Fruit fly (Drosophila melanogaster): ENCODE data around the gene sls.

Gene sls

dm6 chr3L:2164805-2165204 is 49.4 kb upstream of the sls start (continued):
- TF ChIP-seq CG7928 (GFP tag; optimal IDR thresholded peaks at IDR 0.05) (no peak), CG12769 (tag; optimal IDR thresholded peaks at IDR 0.05) (no peak), CG16813 (GFP tag; IDR thresholded peaks at IDR 0.05; ENCODE audit: partially characterized antibody) (no peak), cg (GFP tag; optimal IDR thresholded peaks at IDR 0.05) (no peak), MBD-R2 (GFP tag; IDR thresholded peaks at IDR 0.05) (no peak), CG7372 (GFP tag; IDR thresholded peaks at IDR 0.05) (no peak), eyg (GFP tag; optimal IDR thresholded peaks at IDR 0.05) (no peak), CG10321 (GFP tag; IDR thresholded peaks at IDR 0.05) (no peak), vvl (GFP tag; IDR thresholded peaks at IDR 0.05) (peak; percentile 74), CG9817 (tag; optimal IDR thresholded peaks at IDR 0.05) (no peak), pzg (GFP tag; optimal IDR thresholded peaks at IDR 0.05) (no peak), Doc3 (GFP tag; IDR thresholded peaks at IDR 0.05; ENCODE audit: partially characterized antibody) (no peak), Elba2 (GFP tag; optimal IDR thresholded peaks at IDR 0.05) (no peak), nom (GFP tag; optimal IDR thresholded peaks at IDR 0.05) (no peak), E2f1 (GFP tag; IDR thresholded peaks at IDR 0.05) (peak; percentile 55; the same call in 1 of the 2 replicates), CG7745 (tag; optimal IDR thresholded peaks at IDR 0.05) (no peak), p53 (GFP tag; optimal IDR thresholded peaks at IDR 0.05) (no peak), abd-A (tag; optimal IDR thresholded peaks at IDR 0.05) (no peak), az2 (GFP tag; optimal IDR thresholded peaks at IDR 0.05) (no peak), usp (GFP tag; optimal IDR thresholded peaks at IDR 0.05) (no peak), CG12942 (GFP tag; optimal IDR thresholded peaks at IDR 0.05) (no peak), pita (GFP tag; optimal IDR thresholded peaks at IDR 0.05) (no peak), Taf1 (GFP tag; IDR thresholded peaks at IDR 0.05) (0 out of 2 replicates have a peak, but pooled peaks have one; percentile 12), lilli (GFP tag; optimal IDR thresholded peaks at IDR 0.05) (peak; percentile 9), CG18599 (GFP tag; optimal IDR thresholded peaks at IDR 0.05) (peak; percentile 28), CG12236 (GFP tag; optimal IDR thresholded peaks at IDR 0.05) (no peak), nerfin-1 (tag; optimal IDR thresholded peaks at IDR 0.05) (no peak), Lim3 (GFP tag; IDR thresholded peaks at IDR 0.05) (no peak), dmrt99B (tag; optimal IDR thresholded peaks at IDR 0.05) (peak; percentile 58), CG18476 (GFP tag; optimal IDR thresholded peaks at IDR 0.05) (no peak), CG17359 (tag; optimal IDR thresholded peaks at IDR 0.05) (peak; percentile 25), CG30431 (GFP tag; optimal IDR thresholded peaks at IDR 0.05) (no peak), CG11456 (GFP tag; IDR thresholded peaks at IDR 0.05) (0 out of 3 replicates have a peak, but pooled peaks have one; percentile 41), fd3F (GFP tag; optimal IDR thresholded peaks at IDR 0.05) (no peak), Drgx (GFP tag; IDR thresholded peaks at IDR 0.05) (0 out of 2 replicates have a peak, but pooled peaks have one; percentile 45), CG43689 (GFP tag; IDR thresholded peaks at IDR 0.05) (no peak), CG11504 (tag; optimal IDR thresholded peaks at IDR 0.05) (peak; percentile 48), gce (GFP tag; IDR thresholded peaks at IDR 0.05) (no peak), ci (GFP tag; IDR thresholded peaks at IDR 0.05) (peak; percentile 69; the same call in 1 of the 3 replicates), grau (tag; optimal IDR thresholded peaks at IDR 0.05) (peak; percentile 54), cato (GFP tag; optimal IDR thresholded peaks at IDR 0.05; ENCODE audit: borderline replicate concordance) (no peak), exex (tag; optimal IDR thresholded peaks at IDR 0.05) (no peak), Aef1 (GFP tag; IDR thresholded peaks at IDR 0.05) (no peak), wek (GFP tag; optimal IDR thresholded peaks at IDR 0.05) (no peak), Optix (GFP tag; IDR thresholded peaks at IDR 0.05) (peak; percentile 49; the same call in 1 of the 3 replicates), CG8765 (GFP tag; IDR thresholded peaks at IDR 0.05) (no peak), ara (GFP tag; IDR thresholded peaks at IDR 0.05) (peak; percentile 47; the same call in 1 of the 2 replicates), dysf (GFP tag; IDR thresholded peaks at IDR 0.05) (peak; percentile 64), Hsf (GFP tag; optimal IDR thresholded peaks at IDR 0.05) (peak; percentile 4), ap (GFP tag; IDR thresholded peaks at IDR 0.05) (no peak), Med (GFP tag) (peak; percentile 76)
